Worm (Caenorhabditis elegans) whole organism, mixed stage, embryonic: ENCODE measurements around the gene mrpl-40.
"Not testable (repeated sequence)": the region's sequence is repeated elsewhere in the genome, so short reads cannot be mapped to it uniquely, and the experiment has no call there.

Experiments
- bed-3 ChIP-seq: fragments of 200-800 bp; sonication (Bioruptor generic); optimal IDR thresholded peaks from 3 replicates; lab custom pipeline; 2018; ENCODE audit warnings: mild to moderate bottlenecking, missing genetic modification characterization, moderate library complexity, missing compliant biosample characterization
- blmp-1 ChIP-seq: fragments of 150-350 bp; optimal IDR thresholded peaks from 2 replicates; lab custom pipeline; 2014; ENCODE audit warnings: missing biosample characterization, missing genetic modification characterization
- ceh-39 ChIP-seq: fragments of 150-350 bp; optimal IDR thresholded peaks from 2 replicates; lab custom pipeline; 2014; ENCODE audit warnings: missing biosample characterization, missing genetic modification characterization
- ceh-83 ChIP-seq: fragments of 200-800 bp; sonication (Bioruptor generic); optimal IDR thresholded peaks from 2 replicates; lab custom pipeline; 2018; ENCODE audit warnings: mild to moderate bottlenecking, missing genetic modification characterization, missing compliant biosample characterization
- ces-1 ChIP-seq: fragments of 150-350 bp; optimal IDR thresholded peaks from 2 replicates; lab custom pipeline; 2014; ENCODE audit warnings: missing biosample characterization, missing genetic modification reagents, missing genetic modification characterization
- cnd-1 ChIP-seq: fragments of 200-800 bp; sonication (Bioruptor generic); optimal IDR thresholded peaks from 2 replicates; lab custom pipeline; 2018; ENCODE audit warnings: mild to moderate bottlenecking, missing genetic modification characterization, missing compliant biosample characterization
- drap-1 ChIP-seq: fragments of 200-800 bp; sonication (Bioruptor generic); optimal IDR thresholded peaks from 3 replicates; lab custom pipeline; 2018; ENCODE audit warnings: mild to moderate bottlenecking, missing genetic modification characterization, missing compliant biosample characterization
- elt-1 ChIP-seq: sonication (generic microtip); optimal IDR thresholded peaks from 2 replicates; lab custom pipeline; 2017; ENCODE audit warnings: missing genetic modification characterization, mild to moderate bottlenecking, missing compliant biosample characterization, antibody characterized with exemption, moderate library complexity, borderline replicate concordance; ENCODE audit not compliant: insufficient read depth
- flh-1 ChIP-seq: fragments of 200-800 bp; sonication (Bioruptor generic); optimal IDR thresholded peaks from 2 replicates; lab custom pipeline; 2018; ENCODE audit warnings: mild to moderate bottlenecking, missing genetic modification characterization, moderate library complexity, missing compliant biosample characterization
- ham-2 ChIP-seq: fragments of 200-800 bp; sonication (Bioruptor generic); optimal IDR thresholded peaks from 2 replicates; lab custom pipeline; 2018; ENCODE audit warnings: mild to moderate bottlenecking, missing genetic modification characterization, missing compliant biosample characterization
- hlh-1 ChIP-seq: fragments of 150-350 bp; optimal IDR thresholded peaks from 2 replicates; lab custom pipeline; 2014; ENCODE audit warnings: missing biosample characterization, missing genetic modification reagents, missing genetic modification characterization
- lin-13 ChIP-seq: fragments of 150-350 bp; optimal IDR thresholded peaks from 2 replicates; lab custom pipeline; 2014; ENCODE audit warnings: missing biosample characterization, missing genetic modification characterization
- lin-32 ChIP-seq: fragments of 200-800 bp; sonication (Bioruptor generic); optimal IDR thresholded peaks from 2 replicates; lab custom pipeline; 2018; ENCODE audit warnings: mild to moderate bottlenecking, missing genetic modification characterization, missing compliant biosample characterization
- lsy-2 ChIP-seq: fragments of 150-350 bp; optimal IDR thresholded peaks from 2 replicates; lab custom pipeline; 2014; ENCODE audit warnings: missing biosample characterization, missing genetic modification characterization
- mab-5 ChIP-seq: fragments of 150-350 bp; optimal IDR thresholded peaks from 2 replicates; lab custom pipeline; 2014; ENCODE audit warnings: missing biosample characterization, missing genetic modification characterization
- mep-1 ChIP-seq: fragments of 150-350 bp; optimal IDR thresholded peaks from 2 replicates; lab custom pipeline; 2017; ENCODE audit warnings: missing biosample characterization, missing genetic modification reagents, missing genetic modification characterization, inconsistent platforms
- mls-2 ChIP-seq: sonication (generic microtip); optimal IDR thresholded peaks from 2 replicates; lab custom pipeline; 2016; ENCODE audit warnings: mild to moderate bottlenecking, missing genetic modification characterization, moderate library complexity, missing compliant biosample characterization
- nhr-12 ChIP-seq: fragments of 150-350 bp; optimal IDR thresholded peaks from 2 replicates; lab custom pipeline; 2014; ENCODE audit warnings: missing biosample characterization, missing genetic modification characterization
- nhr-2 ChIP-seq: fragments of 150-350 bp; optimal IDR thresholded peaks from 2 replicates; lab custom pipeline; 2014; ENCODE audit warnings: missing biosample characterization, missing genetic modification characterization
- nhr-237 ChIP-seq: fragments of 150-350 bp; optimal IDR thresholded peaks from 2 replicates; lab custom pipeline; 2014; ENCODE audit warnings: missing biosample characterization, missing genetic modification characterization
- nhr-28 ChIP-seq: fragments of 150-350 bp; optimal IDR thresholded peaks from 2 replicates; lab custom pipeline; 2014; ENCODE audit warnings: missing biosample characterization, missing genetic modification characterization
- nhr-76 ChIP-seq: sonication (generic microtip); optimal IDR thresholded peaks from 2 replicates; lab custom pipeline; 2017; ENCODE audit warnings: missing biosample characterization, missing genetic modification characterization
- pha-4 ChIP-seq: fragments of 150-350 bp; optimal IDR thresholded peaks from 2 replicates; lab custom pipeline; 2018; ENCODE audit warnings: missing biosample characterization, missing genetic modification reagents, missing genetic modification characterization
- sem-2 ChIP-seq: fragments of 200-800 bp; sonication (Bioruptor generic); optimal IDR thresholded peaks from 2 replicates; lab custom pipeline; 2018; ENCODE audit warnings: mild to moderate bottlenecking, missing genetic modification characterization, missing compliant biosample characterization
- snpc-4 ChIP-seq: fragments of 150-350 bp; optimal IDR thresholded peaks from 2 replicates; lab custom pipeline; 2014; ENCODE audit warnings: missing biosample characterization, missing genetic modification characterization
- sptf-1 ChIP-seq: sonication (generic microtip); optimal IDR thresholded peaks from 2 replicates; lab custom pipeline; 2017; ENCODE audit warnings: mild to moderate bottlenecking, missing genetic modification characterization, moderate library complexity, missing compliant biosample characterization
- tbx-8 ChIP-seq: fragments of 200-800 bp; sonication (Bioruptor generic); optimal IDR thresholded peaks from 2 replicates; lab custom pipeline; 2018; ENCODE audit warnings: mild to moderate bottlenecking, missing genetic modification characterization, moderate library complexity, missing compliant biosample characterization
- unc-120 ChIP-seq: sonication (generic microtip); optimal IDR thresholded peaks from 2 replicates; lab custom pipeline; 2017; ENCODE audit warnings: missing genetic modification characterization, missing compliant biosample characterization; ENCODE audit not compliant: poor library complexity, severe bottlenecking
- unc-39 ChIP-seq: fragments of 150-350 bp; optimal IDR thresholded peaks from 2 replicates; lab custom pipeline; 2014; ENCODE audit warnings: missing biosample characterization, missing genetic modification characterization
- unc-62 ChIP-seq: fragments of 150-350 bp; optimal IDR thresholded peaks from 2 replicates; lab custom pipeline; 2014; ENCODE audit warnings: missing biosample characterization, missing genetic modification reagents, missing genetic modification characterization
- zip-8 ChIP-seq: fragments of 150-350 bp; optimal IDR thresholded peaks from 2 replicates; lab custom pipeline; 2014; ENCODE audit warnings: missing biosample characterization, missing genetic modification characterization
- ztf-11 ChIP-seq: fragments of 150-350 bp; optimal IDR thresholded peaks from 2 replicates; lab custom pipeline; 2014; ENCODE audit warnings: missing biosample characterization, missing genetic modification characterization

Gene mrpl-40

DNA sequence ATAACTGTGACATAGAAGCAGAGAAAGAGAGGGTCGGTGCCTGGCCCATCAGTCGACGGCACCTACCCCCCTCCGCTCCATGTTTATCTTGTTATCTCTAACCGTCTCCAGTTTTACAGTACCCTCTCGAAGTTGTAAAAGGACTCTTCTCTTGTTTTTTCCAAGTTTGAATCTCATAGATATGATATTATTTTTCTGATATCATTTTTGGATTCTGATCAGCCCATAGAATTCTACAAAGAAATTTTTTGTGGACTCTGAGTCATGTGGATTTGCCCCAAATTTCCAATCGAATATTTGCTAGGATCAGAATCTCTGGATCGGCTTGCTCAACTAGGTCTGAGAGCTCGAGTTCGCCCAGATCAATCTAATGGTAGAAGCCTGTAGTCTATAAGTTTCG lies 27.2 kb downstream of the mrpl-40 start, which contains the start of gene C29F9.6:
Gene C29F9.6 (plus strand): TSS at position 301 of the 400 bp plus-strand sequence.
- no peak for TF ChIP-seq mls-2 (tag; lab: Kevin White, UChicago)
- no peak for TF ChIP-seq drap-1
- no peak for TF ChIP-seq unc-39
- TF ChIP-seq nhr-237 = no peak
- TF ChIP-seq nhr-76 (tag; lab: Kevin White, UChicago) = no peak
- TF ChIP-seq mab-5 = no peak
- no peak for TF ChIP-seq lsy-2 (tag; lab: Kevin White, UChicago)
- TF ChIP-seq lin-32 (GFP tag; lab: Kevin White, UChicago) = no peak
- no peak for TF ChIP-seq flh-1 (GFP tag; lab: Kevin White, UChicago)
- TF ChIP-seq pha-4 = no peak
- TF ChIP-seq sem-2 (GFP tag; lab: Kevin White, UChicago) = no peak
- TF ChIP-seq ceh-83 (GFP tag; lab: Kevin White, UChicago) = no peak
- TF ChIP-seq mep-1 = no peak
- TF ChIP-seq elt-1 (tag; lab: Kevin White, UChicago) = no peak
- TF ChIP-seq cnd-1 (tag; lab: Kevin White, UChicago) = no peak
- no peak for TF ChIP-seq nhr-2 (tag; lab: Kevin White, UChicago)
- no peak for TF ChIP-seq nhr-28 (tag; lab: Kevin White, UChicago)
- no peak for TF ChIP-seq ceh-39 (tag; lab: Kevin White, UChicago)
- TF ChIP-seq tbx-8 = no peak

DNA sequence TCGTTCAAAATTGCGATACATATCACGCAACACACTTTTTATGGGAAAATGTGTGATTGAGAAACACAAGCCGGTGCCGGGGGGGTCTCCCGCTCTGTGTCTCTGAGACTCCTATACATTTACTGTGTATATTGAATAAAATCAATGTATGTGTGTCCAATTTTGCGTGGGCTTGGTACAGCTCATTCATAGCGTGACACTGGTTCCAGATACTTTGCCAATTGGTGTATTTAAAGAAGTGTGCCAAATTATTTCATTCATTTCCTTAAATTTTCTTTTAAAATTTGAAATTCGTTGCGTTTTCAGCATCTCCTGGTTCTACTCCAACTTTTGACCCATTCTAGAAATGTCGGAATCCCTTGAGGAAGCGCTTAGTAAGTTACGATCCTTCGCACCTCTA lies 29.9 kb downstream of the mrpl-40 start, which contains the start of gene C29F9.5:
Gene C29F9.5 (plus strand): TSS at position 301 of the 400 bp plus-strand sequence.
- TF ChIP-seq nhr-12 (tag; lab: Kevin White, UChicago) = no peak
- TF ChIP-seq ceh-83 (GFP tag; lab: Kevin White, UChicago) = no peak
- TF ChIP-seq bed-3 (GFP tag; lab: Kevin White, UChicago) = no peak
- no peak for TF ChIP-seq blmp-1 (tag; lab: Kevin White, UChicago)
- no peak for TF ChIP-seq pha-4
- TF ChIP-seq ztf-11 = no peak
- no peak for TF ChIP-seq nhr-2 (tag; lab: Kevin White, UChicago)
- no peak for TF ChIP-seq ceh-39 (tag; lab: Kevin White, UChicago)

DNA sequence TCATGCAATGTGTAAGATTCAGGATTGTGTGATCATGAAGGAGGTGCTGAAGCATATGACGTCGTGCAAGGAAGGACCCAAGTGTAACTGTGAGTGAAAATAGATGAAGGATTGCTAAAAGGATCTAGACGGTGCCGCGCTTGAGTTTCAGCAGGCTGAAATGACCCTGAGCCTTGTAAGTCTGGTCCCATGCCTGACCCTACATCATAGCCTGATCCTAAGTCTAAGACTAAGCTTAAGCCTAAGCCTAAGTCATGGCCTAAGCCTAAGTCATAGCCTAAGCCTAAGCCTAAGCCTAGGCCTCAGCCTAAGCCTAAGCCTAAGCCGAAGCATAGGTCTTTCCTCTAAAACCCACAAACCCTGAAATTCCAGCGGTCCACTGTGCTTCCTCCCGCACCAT lies 30.5 kb downstream of the mrpl-40 start:
- TF ChIP-seq lin-13 (tag; lab: Kevin White, UChicago) (no peak), zip-8 (tag; lab: Kevin White, UChicago) (no peak), unc-120 (no peak), tbx-8 (no peak), sptf-1 (tag; lab: Kevin White, UChicago) (no peak), unc-39 (no peak)

DNA sequence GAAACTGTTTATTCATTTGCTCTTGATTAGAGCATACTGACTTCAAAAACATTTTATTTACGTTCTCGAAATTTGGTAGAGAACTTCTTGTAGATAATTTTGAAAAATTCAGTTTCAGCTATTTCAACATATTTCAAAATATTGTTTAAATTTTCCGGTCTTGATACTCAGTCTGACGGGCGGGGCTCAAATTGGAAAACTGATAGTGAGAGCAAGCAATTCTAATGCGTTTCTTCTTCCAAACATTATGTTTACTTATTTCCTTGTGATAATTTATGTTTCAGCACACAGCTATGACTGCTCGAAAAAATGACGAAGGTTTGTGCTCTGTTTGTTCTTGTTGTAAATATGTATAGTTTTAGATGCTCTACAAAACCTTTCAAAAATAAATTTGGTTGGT lies 32.8 kb downstream of the mrpl-40 start, which contains the start of gene pals-24:
Gene pals-24 (plus strand): TSS at position 237 of the 400 bp plus-strand sequence.
- TF ChIP-seq lin-32 (GFP tag; lab: Kevin White, UChicago) (no peak), lsy-2 (tag; lab: Kevin White, UChicago) (no peak), ceh-39 (tag; lab: Kevin White, UChicago) (no peak), nhr-28 (tag; lab: Kevin White, UChicago) (no peak), ham-2 (GFP tag; lab: Kevin White, UChicago) (no peak), nhr-2 (tag; lab: Kevin White, UChicago) (no peak), bed-3 (GFP tag; lab: Kevin White, UChicago) (no peak), elt-1 (tag; lab: Kevin White, UChicago) (no peak), zip-8 (tag; lab: Kevin White, UChicago) (no peak), sem-2 (GFP tag; lab: Kevin White, UChicago) (no peak), hlh-1 (no peak), snpc-4 (tag; lab: Kevin White, UChicago) (no peak), flh-1 (GFP tag; lab: Kevin White, UChicago) (no peak), unc-62 (GFP tag; lab: Kevin White, UChicago) (no peak), nhr-237 (no peak)

DNA sequence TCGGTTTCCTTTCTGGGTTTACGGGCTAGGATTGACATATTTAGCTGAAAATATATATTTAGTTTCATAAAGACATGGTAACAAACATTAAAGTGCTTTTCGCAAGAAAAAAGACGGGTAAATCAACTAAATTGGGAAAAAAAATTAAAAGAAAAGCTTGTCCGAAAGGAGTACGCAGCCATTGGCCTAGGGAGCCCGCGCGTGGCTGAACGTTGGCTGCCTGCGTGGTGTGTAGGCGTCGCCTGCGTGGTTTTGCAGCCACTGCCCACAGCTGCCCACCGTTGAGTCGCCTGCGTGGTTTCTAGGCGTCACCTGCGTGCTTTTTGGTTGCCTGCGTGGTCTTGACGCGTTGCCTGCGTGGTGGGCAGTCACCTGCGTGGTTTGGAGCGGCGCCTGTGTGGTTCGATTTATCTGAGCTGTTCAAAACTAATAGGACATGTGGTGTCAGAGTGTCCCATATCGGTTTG lies 34.7 kb downstream of the mrpl-40 start, which contains the start of gene C29F9.12:
Gene C29F9.12 (minus strand): TSS at position 51 of the 467 bp plus-strand sequence.
- not testable (repeated sequence) for TF ChIP-seq lsy-2 (tag; lab: Kevin White, UChicago); ces-1 (GFP tag; lab: Kevin White, UChicago); tbx-8
- TF ChIP-seq, all 35 proteins: peak for 0; not testable (repeated sequence) for 35
